Worm (Caenorhabditis elegans) whole organism, young adult: Measurements from ENCODE around the gene sre-53.
"Not testable (repeated sequence)": the region's sequence is repeated elsewhere in the genome, so short reads cannot be mapped to it uniquely, and the experiment has no call there.

Source experiments
- B0035.1 ChIP-seq: sonication (generic microtip); optimal IDR thresholded peaks from 2 replicates; lab custom pipeline; 2016; ENCODE audit warnings: missing genetic modification characterization, mild to moderate bottlenecking, missing compliant biosample characterization, missing genotype, missing genetic modification reagents
- B0261.1 ChIP-seq: sonication (generic microtip); optimal IDR thresholded peaks from 2 replicates; lab custom pipeline; 2016; ENCODE audit warnings: mild to moderate bottlenecking, missing genetic modification characterization, moderate library complexity, missing compliant biosample characterization
- B0336.3 ChIP-seq: fragments of 200-800 bp; sonication (Bioruptor generic); IDR thresholded peaks from 2 replicates; pipeline ENCODE4 v1.3.6; 2022; ENCODE audit warnings: missing genetic modification characterization, missing compliant biosample characterization
- C06A6.2 ChIP-seq: fragments of 200-800 bp; sonication (Bioruptor generic); conservative IDR thresholded peaks from 2 replicates; pipeline ENCODE4 v1.3.6; 2022; ENCODE audit warnings: missing genetic modification characterization, missing compliant biosample characterization
- C17E4.6 ChIP-seq: fragments of 200-800 bp; sonication (Bioruptor generic); IDR thresholded peaks from 2 replicates; pipeline ENCODE4 v1.3.6; 2022; ENCODE audit warnings: missing genetic modification reagents, missing genetic modification characterization, missing compliant biosample characterization
- F57C9.4 ChIP-seq: sonication (generic microtip); optimal IDR thresholded peaks from 2 replicates; lab custom pipeline; 2017; ENCODE audit warnings: mild to moderate bottlenecking, missing genetic modification characterization, missing compliant biosample characterization
- K11D2.4 ChIP-seq: fragments of 200-800 bp; sonication (Bioruptor generic); IDR thresholded peaks from 2 replicates; pipeline ENCODE4 v1.3.6; 2022; ENCODE audit warnings: missing genetic modification reagents, missing genetic modification characterization, missing compliant biosample characterization
- K12H6.12 ChIP-seq: fragments of 200-800 bp; sonication (Bioruptor generic); optimal IDR thresholded peaks from 2 replicates; lab custom pipeline; 2018; ENCODE audit warnings: mild to moderate bottlenecking, missing genetic modification characterization, missing compliant biosample characterization
- T07F8.4 ChIP-seq: sonication (generic microtip); optimal IDR thresholded peaks from 2 replicates; lab custom pipeline; 2016; ENCODE audit warnings: mild to moderate bottlenecking, missing genetic modification characterization, moderate library complexity, missing compliant biosample characterization
- Y79H2A.3 ChIP-seq: fragments of 200-800 bp; sonication (Bioruptor generic); conservative IDR thresholded peaks from 2 replicates; pipeline ENCODE4 v1.3.6; 2022; ENCODE audit warnings: missing genetic modification reagents, missing genetic modification characterization, missing compliant biosample characterization
- akir-1 ChIP-seq: fragments of 200-800 bp; sonication (Bioruptor generic); optimal IDR thresholded peaks from 2 replicates; lab custom pipeline; 2018; ENCODE audit warnings: mild to moderate bottlenecking, missing genetic modification characterization, moderate library complexity, missing compliant biosample characterization
- aptf-3 ChIP-seq: fragments of 200-800 bp; sonication (Bioruptor generic); IDR thresholded peaks from 2 replicates; pipeline ENCODE4 v1.3.6; 2022; ENCODE audit warnings: missing genetic modification characterization, missing compliant biosample characterization
- athp-1 ChIP-seq: sonication (generic microtip); optimal IDR thresholded peaks from 2 replicates; lab custom pipeline; 2017; ENCODE audit warnings: mild to moderate bottlenecking, missing genetic modification characterization, missing compliant biosample characterization
- attf-3 ChIP-seq: fragments of 200-800 bp; sonication (Bioruptor generic); conservative IDR thresholded peaks from 2 replicates; pipeline ENCODE4 v1.3.6; 2022; ENCODE audit warnings: missing genetic modification reagents, missing genetic modification characterization, missing compliant biosample characterization
- bed-2 ChIP-seq: fragments of 200-800 bp; sonication (Bioruptor generic); IDR thresholded peaks from 2 replicates; pipeline ENCODE4 v1.3.6; 2022; ENCODE audit warnings: missing genetic modification reagents, missing genetic modification characterization, missing compliant biosample characterization
- cebp-2 ChIP-seq: fragments of 200-800 bp; sonication (Bioruptor generic); IDR thresholded peaks from 2 replicates; pipeline ENCODE4 v1.3.6; 2022; ENCODE audit warnings: missing genetic modification characterization, missing compliant biosample characterization
- ceh-100 ChIP-seq: fragments of 200-800 bp; sonication (Bioruptor generic); IDR thresholded peaks from 2 replicates; pipeline ENCODE4 v1.3.6; 2022; ENCODE audit warnings: missing genetic modification reagents, missing genetic modification characterization, missing compliant biosample characterization
- ceh-91 ChIP-seq: fragments of 200-800 bp; sonication (Bioruptor generic); IDR thresholded peaks from 2 replicates; pipeline ENCODE4 v1.3.6; 2022; ENCODE audit warnings: missing genetic modification reagents, missing genetic modification characterization, missing compliant biosample characterization
- chd-7 ChIP-seq: sonication (generic microtip); optimal IDR thresholded peaks from 2 replicates; lab custom pipeline; 2016; ENCODE audit warnings: mild to moderate bottlenecking, missing genetic modification characterization, moderate library complexity, missing compliant biosample characterization
- egl-18 ChIP-seq: fragments of 200-800 bp; sonication (Bioruptor generic); IDR thresholded peaks from 2 replicates; pipeline ENCODE4 v1.3.6; 2022; ENCODE audit warnings: missing genetic modification reagents, missing genetic modification characterization, missing compliant biosample characterization
- egl-44 ChIP-seq: fragments of 200-800 bp; sonication (Bioruptor generic); IDR thresholded peaks from 2 replicates; pipeline ENCODE4 v1.3.6; 2022; ENCODE audit warnings: missing genetic modification reagents, missing genetic modification characterization, missing compliant biosample characterization
- gei-17 ChIP-seq: fragments of 200-800 bp; sonication (Bioruptor generic); optimal IDR thresholded peaks from 2 replicates; lab custom pipeline; 2018; ENCODE audit warnings: mild to moderate bottlenecking, missing genetic modification characterization, missing compliant biosample characterization
- hlh-26 ChIP-seq: fragments of 200-800 bp; sonication (Bioruptor generic); conservative IDR thresholded peaks from 2 replicates; pipeline ENCODE4 v1.3.6; 2022; ENCODE audit warnings: missing genetic modification reagents, missing genetic modification characterization, missing compliant biosample characterization
- hsf-1 ChIP-seq: fragments of 200-800 bp; sonication (Bioruptor generic); IDR thresholded peaks from 2 replicates; pipeline ENCODE4 v1.3.6; 2022; ENCODE audit warnings: missing genetic modification reagents, missing genetic modification characterization, missing compliant biosample characterization
- lag-1 ChIP-seq: fragments of 200-800 bp; sonication (Bioruptor generic); IDR thresholded peaks from 2 replicates; pipeline ENCODE4 v1.3.6; 2022; ENCODE audit warnings: missing genetic modification reagents, missing genetic modification characterization, missing compliant biosample characterization
- let-607 ChIP-seq, 2 experiments: fragments of 200-800 bp in 1 of 2; sonication (Bioruptor generic) in 1 of 2; sonication (generic microtip) in 1 of 2; optimal IDR thresholded peaks; 2 replicates each; lab custom pipeline; 2016 to 2018; ENCODE audit warnings: mild to moderate bottlenecking in 2 of 2, missing compliant biosample characterization in 2 of 2, missing genetic modification characterization in 2 of 2, moderate library complexity in 2 of 2, missing genotype in 1 of 2
- lin-54 ChIP-seq: fragments of 200-800 bp; sonication (Bioruptor generic); optimal IDR thresholded peaks from 2 replicates; lab custom pipeline; 2018; ENCODE audit warnings: mild to moderate bottlenecking, missing genetic modification characterization, missing compliant biosample characterization
- mel-28 ChIP-seq: sonication (generic microtip); optimal IDR thresholded peaks from 2 replicates; lab custom pipeline; 2016; ENCODE audit warnings: borderline replicate concordance, mild to moderate bottlenecking, missing genetic modification characterization, missing compliant biosample characterization
- nhr-90 ChIP-seq: sonication (generic microtip); optimal IDR thresholded peaks from 2 replicates; lab custom pipeline; 2016; ENCODE audit warnings: missing genotype, mild to moderate bottlenecking, missing genetic modification characterization, missing compliant biosample characterization
- rcor-1 ChIP-seq: fragments of 200-800 bp; sonication (Bioruptor generic); IDR thresholded peaks from 2 replicates; pipeline ENCODE4 v1.3.6; 2022; ENCODE audit warnings: missing genetic modification reagents, missing genetic modification characterization, missing compliant biosample characterization
- repo-1 ChIP-seq: sonication (generic microtip); optimal IDR thresholded peaks from 2 replicates; lab custom pipeline; 2017; ENCODE audit warnings: mild to moderate bottlenecking, missing genetic modification characterization, missing compliant biosample characterization
- snpc-1.3 ChIP-seq: sonication (generic microtip); optimal IDR thresholded peaks from 2 replicates; lab custom pipeline; 2017; ENCODE audit warnings: missing genetic modification characterization, mild to moderate bottlenecking, missing compliant biosample characterization, antibody characterized with exemption, moderate library complexity, missing genotype, missing genetic modification reagents; ENCODE audit not compliant: insufficient read depth
- snpc-4 ChIP-seq, 5 experiments: fragments of 150-350 bp in 1 of 5; sonication (generic microtip) in 4 of 5; optimal IDR thresholded peaks; 2 replicates each; lab custom pipeline; 2014 to 2018; ENCODE audit warnings: missing genetic modification characterization in 5 of 5, missing biosample characterization in 3 of 5, antibody characterized with exemption in 2 of 5, mild to moderate bottlenecking in 2 of 5, missing compliant biosample characterization in 2 of 5, missing genotype in 2 of 5, moderate library complexity in 2 of 5, missing genetic modification reagents in 1 of 5
- tbp1 ChIP-seq: fragments of 200-800 bp; sonication (Bioruptor generic); optimal IDR thresholded peaks from 2 replicates; lab custom pipeline; 2018; ENCODE audit warnings: mild to moderate bottlenecking, missing genetic modification characterization, missing compliant biosample characterization
- unc-130 ChIP-seq: sonication (generic microtip); optimal IDR thresholded peaks from 2 replicates; lab custom pipeline; 2016; ENCODE audit warnings: missing genetic modification reagents, missing genetic modification characterization, missing compliant biosample characterization
- zim-3 ChIP-seq: sonication (generic microtip); optimal IDR thresholded peaks from 2 replicates; lab custom pipeline; 2017; ENCODE audit warnings: mild to moderate bottlenecking, missing genetic modification characterization, moderate library complexity, missing compliant biosample characterization
- ztf-25 ChIP-seq: fragments of 200-800 bp; sonication (Bioruptor generic); IDR thresholded peaks from 2 replicates; pipeline ENCODE4 v1.3.6; 2022; ENCODE audit warnings: missing genetic modification reagents, missing genetic modification characterization, missing compliant biosample characterization

The sre-53 gene

DNA sequence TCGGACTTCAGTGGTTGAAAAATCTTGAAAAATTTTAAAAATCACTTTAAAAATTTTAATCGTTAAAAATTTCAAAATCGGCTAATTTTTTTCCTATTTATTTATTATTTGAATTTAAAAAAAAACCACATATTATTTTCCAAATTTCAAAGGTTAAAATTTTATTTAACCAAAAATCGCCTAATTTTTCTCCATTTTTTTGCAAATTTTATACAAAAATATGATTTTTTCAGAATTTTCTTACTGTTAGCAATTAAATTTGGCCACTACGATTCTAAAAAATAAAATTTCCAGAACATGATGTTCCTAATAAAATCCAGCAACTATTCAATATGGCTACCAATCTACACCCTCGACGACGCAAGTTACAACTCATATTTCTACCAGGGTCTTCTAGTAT, 9.4 kb upstream of the sre-53 start, which contains the start of gene sre-54:
TSS of gene sre-54 (plus strand) at position 301 of the 400 bp plus-strand sequence.
- TF ChIP-seq tbp1 (GFP tag; lab: Kevin White, UChicago), result no peak

DNA sequence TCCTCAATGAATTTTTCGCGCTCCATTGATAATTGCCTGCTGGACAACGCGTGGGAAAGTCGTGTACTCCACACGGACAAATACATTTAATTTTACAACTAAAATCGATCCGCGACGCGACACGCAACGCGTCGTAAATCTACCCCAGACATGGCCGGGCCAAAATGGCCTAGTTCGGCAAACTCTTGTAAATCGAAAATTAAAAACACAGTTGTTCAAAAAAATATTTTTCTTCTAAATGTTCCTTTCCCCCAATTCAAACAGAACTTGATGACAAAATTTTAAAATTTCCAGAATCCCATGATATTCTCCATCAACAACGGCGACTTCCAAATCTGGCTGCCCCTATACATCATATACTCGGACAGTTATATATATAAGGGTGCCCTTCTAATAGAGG, 5.8 kb upstream of the sre-53 start, which contains the start of gene sre-55:
TSS of gene sre-55 (plus strand) at position 301 of the 400 bp plus-strand sequence.
- TF ChIP-seq K11D2.4 (GFP tag; lab: Robert Waterston, UW) (no peak), hsf-1 (GFP tag; lab: Robert Waterston, UW) (no peak), B0336.3 (GFP tag; lab: Robert Waterston, UW) (no peak), gei-17 (GFP tag; lab: Kevin White, UChicago) (no peak), lag-1 (GFP tag; lab: Robert Waterston, UW) (no peak), mel-28 (no peak), akir-1 (GFP tag; lab: Kevin White, UChicago) (no peak), aptf-3 (no peak), rcor-1 (no peak), ceh-100 (no peak), B0261.1 (tag; lab: Kevin White, UChicago) (no peak), cebp-2 (GFP tag; lab: Robert Waterston, UW) (no peak), snpc-1.3 (tag; lab: Kevin White, UChicago) (no peak)
- TF ChIP-seq, all 124 proteins: peak for 0

ce11 chrII:12324159-12324558, 954 bp upstream of the sre-53 start, which contains the start of gene sre-56:
TSS of gene sre-56 (plus strand) at chrII:12324459.
- TF ChIP-seq attf-3 (GFP tag; lab: Robert Waterston, UW), result no peak
- TF ChIP-seq snpc-4 (GFP tag; optimal IDR thresholded peaks at IDR 0.05; lab: Kevin White, UChicago), result no peak
- TF ChIP-seq snpc-4 (tag; optimal IDR thresholded peaks at IDR 0.05; lab: Kevin White, UChicago), result peak in 1 of 4 experiments; percentile 60

ce11 chrII:12318541-12318940, 4.7 kb downstream of the sre-53 start, which contains the start of gene sre-49:
TSS of gene sre-49 (plus strand) at chrII:12318841.
- not testable (repeated sequence) for TF ChIP-seq egl-44 (GFP tag; lab: Robert Waterston, UW); let-607 (tag; optimal IDR thresholded peaks at IDR 0.05; lab: Kevin White, UChicago); unc-130 (GFP tag; lab: Kevin White, UChicago)
- TF ChIP-seq, all 124 proteins: peak for 0; not testable (repeated sequence) for 124

- TF ChIP-seq nhr-90 (tag; lab: Kevin White, UChicago), result no peak
- no peak for TF ChIP-seq C06A6.2 (GFP tag; lab: Robert Waterston, UW)
- no peak for TF ChIP-seq Y79H2A.3 (GFP tag; lab: Robert Waterston, UW)
- no peak for TF ChIP-seq bed-2 (GFP tag; lab: Robert Waterston, UW)
Observed at ce11 chrII:12311560-12311959, 11.6 kb downstream of the sre-53 start, which contains the start of gene sre-51. TSS of gene sre-51 (plus strand) at chrII:12311860.

DNA sequence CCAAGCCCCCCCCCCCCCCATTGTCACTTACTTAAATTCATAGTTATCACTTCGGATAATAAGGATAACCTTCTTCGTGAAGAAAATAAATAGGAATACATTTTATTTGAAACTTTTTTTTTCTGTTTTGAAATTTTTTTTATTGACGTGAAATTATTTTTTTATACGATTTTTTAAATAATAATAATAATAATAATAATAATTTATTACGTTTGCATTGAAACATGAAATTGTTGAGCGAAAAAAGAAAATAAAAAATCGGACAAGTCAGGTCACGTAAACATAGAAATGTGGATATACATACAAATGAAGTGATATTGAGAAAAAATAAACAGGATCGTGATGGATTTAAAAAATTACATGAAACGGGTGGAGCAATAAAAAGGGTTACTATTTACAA, 13.6 kb downstream of the sre-53 start, which contains the start of gene C50E10.2:
TSS of gene C50E10.2 (minus strand) at position 101 of the 400 bp plus-strand sequence.
- TF ChIP-seq T07F8.4 (tag; lab: Kevin White, UChicago), result no peak
- no peak for TF ChIP-seq lin-54 (GFP tag; lab: Kevin White, UChicago)
- TF ChIP-seq C17E4.6 (GFP tag; lab: Robert Waterston, UW), result no peak

- TF ChIP-seq athp-1 (tag; lab: Kevin White, UChicago) (no peak), snpc-4 (GFP tag; optimal IDR thresholded peaks at IDR 0.05; lab: Kevin White, UChicago) (no peak), snpc-4 (tag; optimal IDR thresholded peaks at IDR 0.05; lab: Kevin White, UChicago) (no peak), ztf-25 (GFP tag; lab: Robert Waterston, UW) (no peak), ceh-91 (GFP tag; lab: Robert Waterston, UW) (no peak), zim-3 (tag; lab: Kevin White, UChicago) (no peak), B0035.1 (tag; lab: Kevin White, UChicago) (no peak), chd-7 (tag; lab: Kevin White, UChicago) (no peak), repo-1 (tag; lab: Kevin White, UChicago) (no peak), hlh-26 (GFP tag; lab: Robert Waterston, UW) (no peak), F57C9.4 (tag; lab: Kevin White, UChicago) (no peak), egl-18 (no peak), K12H6.12 (tag; lab: Kevin White, UChicago) (no peak)
Observed at ce11 chrII:12303142-12303541, 20.1 kb downstream of the sre-53 start, which contains the start of gene sre-50. TSS of gene sre-50 (plus strand) at chrII:12303525.
